Worm (Caenorhabditis elegans): ENCODE data around the gene T26A8.4.

Gene T26A8.4

ce11 chrIV:8379278-8379677 lies 53.4 kb downstream of the T26A8.4 start, which contains the start of gene nap-1 (continued):
- TF ChIP-seq unc-62 (GFP tag; optimal IDR thresholded peaks at IDR 0.05) (no peak), nhr-237 (tag; optimal IDR thresholded peaks at IDR 0.05) (peak; percentile 15), nhr-77 (tag; optimal IDR thresholded peaks at IDR 0.05) (peak; percentile 61), efl-3 (GFP tag; optimal IDR thresholded peaks at IDR 0.05) (no peak), ceh-8 (GFP tag; optimal IDR thresholded peaks at IDR 0.05) (no peak), tbx-2 (tag; optimal IDR thresholded peaks at IDR 0.05) (peak; percentile 66)

Data from whole organism, L1 larva.